Worm (Caenorhabditis elegans) whole organism, L1 larva: Measurements from ENCODE around the gene sms-3.
A peak's percentile ranks its signal among the peaks of the same experiment; 100 is the strongest.

Experiments
- aha-1 ChIP-seq: fragments of 150-350 bp; optimal IDR thresholded peaks from 2 replicates; lab custom pipeline; 2014; ENCODE audit warnings: missing biosample characterization, missing genetic modification characterization
- aly-2 ChIP-seq: fragments of 150-350 bp; optimal IDR thresholded peaks from 2 replicates; lab custom pipeline; 2014; ENCODE audit warnings: missing biosample characterization, missing genetic modification characterization
- blmp-1 ChIP-seq: fragments of 150-350 bp; optimal IDR thresholded peaks from 2 replicates; lab custom pipeline; 2014; ENCODE audit warnings: missing biosample characterization, missing genetic modification characterization
- ceh-63 ChIP-seq: fragments of 200-800 bp; sonication (Bioruptor generic); optimal IDR thresholded peaks from 2 replicates; lab custom pipeline; 2018; ENCODE audit warnings: mild to moderate bottlenecking, missing genetic modification characterization, missing compliant biosample characterization
- ceh-82 ChIP-seq, 3 experiments: fragments of 150-350 bp in 1 of 3; sonication (generic microtip) in 2 of 3; optimal IDR thresholded peaks; 2 replicates each; lab custom pipeline; 2014 to 2017; ENCODE audit warnings: missing biosample characterization in 3 of 3, missing genetic modification characterization in 3 of 3
- ceh-90 ChIP-seq: sonication (generic microtip); optimal IDR thresholded peaks from 2 replicates; lab custom pipeline; 2016; ENCODE audit warnings: missing genetic modification characterization, missing compliant biosample characterization
- ces-1 ChIP-seq: fragments of 150-350 bp; optimal IDR thresholded peaks from 2 replicates; lab custom pipeline; 2014; ENCODE audit warnings: missing biosample characterization, missing genetic modification reagents, missing genetic modification characterization
- dpl-1 ChIP-seq, 3 experiments: fragments of 150-350 bp in 2 of 3; sonication (generic microtip) in 1 of 3; optimal IDR thresholded peaks; 2 replicates each; lab custom pipeline; 2014 to 2017; ENCODE audit warnings: missing biosample characterization in 3 of 3, missing genetic modification characterization in 3 of 3, missing genetic modification reagents in 3 of 3
- dsc-1 ChIP-seq: sonication (generic microtip); optimal IDR thresholded peaks from 2 replicates; lab custom pipeline; 2016; ENCODE audit warnings: mild to moderate bottlenecking, missing genetic modification characterization, missing compliant biosample characterization
- efl-1 ChIP-seq, 4 experiments: fragments of 150-350 bp; optimal IDR thresholded peaks in 3 of 4; peaks in 1 of 4; 1 replicate in 1 of 4; 2 replicates in 3 of 4; lab custom pipeline; 2014; ENCODE audit warnings: missing biosample characterization in 2 of 4, missing genetic modification characterization in 2 of 4, missing genetic modification reagents in 2 of 4
- efl-3 ChIP-seq: fragments of 200-800 bp; sonication (Bioruptor generic); optimal IDR thresholded peaks from 2 replicates; lab custom pipeline; 2018; ENCODE audit warnings: mild to moderate bottlenecking, missing genetic modification characterization, missing compliant biosample characterization
- egl-13 ChIP-seq: sonication (generic microtip); optimal IDR thresholded peaks from 2 replicates; lab custom pipeline; 2016; ENCODE audit warnings: missing genotype, missing genetic modification reagents, missing genetic modification characterization, missing compliant biosample characterization
- elt-2 ChIP-seq: sonication (generic microtip); optimal IDR thresholded peaks from 2 replicates; lab custom pipeline; 2016; ENCODE audit warnings: missing genetic modification characterization, mild to moderate bottlenecking, inconsistent platforms, missing compliant biosample characterization, missing genetic modification reagents
- elt-3 ChIP-seq, 6 experiments: fragments of 150-350 bp in 1 of 6; sonication (generic microtip); optimal IDR thresholded peaks; 2 replicates each; lab custom pipeline; 2017 to 2018; ENCODE audit warnings: missing biosample characterization in 6 of 6, missing genetic modification characterization in 6 of 6, inconsistent platforms in 1 of 6
- ets-5 ChIP-seq: fragments of 200-800 bp; sonication (Bioruptor generic); IDR thresholded peaks from 2 replicates; pipeline ENCODE4 v1.3.6; 2022; ENCODE audit warnings: missing genetic modification characterization, missing compliant biosample characterization
- fkh-8 ChIP-seq: sonication (generic microtip); optimal IDR thresholded peaks from 2 replicates; lab custom pipeline; 2016; ENCODE audit warnings: mild to moderate bottlenecking, missing genetic modification characterization, missing compliant biosample characterization
- irx-1 ChIP-seq: sonication (generic microtip); optimal IDR thresholded peaks from 2 replicates; lab custom pipeline; 2016; ENCODE audit warnings: missing genetic modification characterization, missing compliant biosample characterization
- isw-1 ChIP-seq: fragments of 200-800 bp; sonication (Bioruptor generic); IDR thresholded peaks from 2 replicates; pipeline ENCODE4 v1.3.6; 2022; ENCODE audit warnings: missing genetic modification characterization, missing compliant biosample characterization
- lin-15B ChIP-seq: fragments of 150-350 bp; sonication (generic microtip); optimal IDR thresholded peaks from 3 replicates; lab custom pipeline; 2014; ENCODE audit warnings: missing biosample characterization, missing genetic modification characterization
- lin-35 ChIP-seq, 2 experiments: fragments of 150-350 bp; optimal IDR thresholded peaks; 2 replicates each; lab custom pipeline; 2014; ENCODE audit warnings: missing biosample characterization in 2 of 2, missing genetic modification characterization in 2 of 2, missing genetic modification reagents in 2 of 2
- lin-39 ChIP-seq: fragments of 150-350 bp; optimal IDR thresholded peaks from 2 replicates; lab custom pipeline; 2014; ENCODE audit warnings: missing biosample characterization, missing genetic modification reagents, missing genetic modification characterization
- lir-3 ChIP-seq: sonication (generic microtip); optimal IDR thresholded peaks from 2 replicates; lab custom pipeline; 2016; ENCODE audit warnings: mild to moderate bottlenecking, missing genetic modification characterization, moderate library complexity, missing compliant biosample characterization; ENCODE audit not compliant: poor library complexity
- lsy-2 ChIP-seq, 2 experiments: fragments of 150-350 bp; optimal IDR thresholded peaks; 2 replicates each; lab custom pipeline; 2014; ENCODE audit warnings: missing biosample characterization in 2 of 2, missing genetic modification characterization in 2 of 2
- mab-9 ChIP-seq: fragments of 200-800 bp; sonication (Bioruptor generic); IDR thresholded peaks from 2 replicates; pipeline ENCODE4 v1.3.6; 2022; ENCODE audit warnings: missing genetic modification reagents, missing genetic modification characterization, missing compliant biosample characterization
- mep-1 ChIP-seq: fragments of 150-350 bp; optimal IDR thresholded peaks from 2 replicates; lab custom pipeline; 2014; ENCODE audit warnings: missing biosample characterization, missing genetic modification characterization
- nhr-11 ChIP-seq: fragments of 150-350 bp; optimal IDR thresholded peaks from 2 replicates; lab custom pipeline; 2014; ENCODE audit warnings: missing biosample characterization, missing genetic modification characterization
- nhr-19 ChIP-seq: fragments of 200-800 bp; sonication (Bioruptor generic); conservative IDR thresholded peaks from 2 replicates; pipeline ENCODE4 v1.3.6; 2022; ENCODE audit warnings: missing genetic modification characterization, missing compliant biosample characterization
- nhr-28 ChIP-seq: fragments of 150-350 bp; optimal IDR thresholded peaks from 2 replicates; lab custom pipeline; 2014; ENCODE audit warnings: missing biosample characterization, missing genetic modification characterization
- nhr-71 ChIP-seq: sonication (generic microtip); optimal IDR thresholded peaks from 2 replicates; lab custom pipeline; 2016; ENCODE audit warnings: mild to moderate bottlenecking, missing genetic modification characterization, moderate library complexity, missing compliant biosample characterization
- nhr-85 ChIP-seq: sonication (generic microtip); peaks from one replicate; lab custom pipeline; 2016; ENCODE audit warnings: missing genetic modification characterization, inconsistent platforms, missing compliant biosample characterization
- skn-1 ChIP-seq: fragments of 150-350 bp; optimal IDR thresholded peaks from 2 replicates; lab custom pipeline; 2014; ENCODE audit warnings: missing biosample characterization, missing genetic modification characterization
- snu-23 ChIP-seq: sonication (generic microtip); optimal IDR thresholded peaks from 2 replicates; lab custom pipeline; 2016; ENCODE audit warnings: missing genetic modification characterization, missing compliant biosample characterization
- swsn-7 ChIP-seq: sonication (generic microtip); optimal IDR thresholded peaks from 2 replicates; lab custom pipeline; 2016; ENCODE audit warnings: missing genetic modification characterization, missing compliant biosample characterization
- tbx-2 ChIP-seq: sonication (generic microtip); optimal IDR thresholded peaks from 2 replicates; lab custom pipeline; 2016; ENCODE audit warnings: missing genetic modification characterization, missing compliant biosample characterization
- unc-130 ChIP-seq: fragments of 150-350 bp; optimal IDR thresholded peaks from 2 replicates; lab custom pipeline; 2017; ENCODE audit warnings: missing biosample characterization, missing genetic modification characterization, inconsistent platforms
- unc-86 ChIP-seq: sonication (generic microtip); optimal IDR thresholded peaks from 2 replicates; lab custom pipeline; 2016; ENCODE audit warnings: missing genetic modification characterization, missing compliant biosample characterization
- vab-15 ChIP-seq: sonication (generic microtip); optimal IDR thresholded peaks from 2 replicates; lab custom pipeline; 2017; ENCODE audit warnings: missing genotype, mild to moderate bottlenecking, missing genetic modification characterization, missing compliant biosample characterization
- xbp-1 ChIP-seq: sonication (generic microtip); optimal IDR thresholded peaks from 2 replicates; lab custom pipeline; 2016; ENCODE audit warnings: missing genetic modification characterization, missing compliant biosample characterization
- zag-1 ChIP-seq: fragments of 150-350 bp; optimal IDR thresholded peaks from 2 replicates; lab custom pipeline; 2014; ENCODE audit warnings: missing biosample characterization, missing genetic modification characterization
- ztf-11 ChIP-seq, 2 experiments: sonication (generic microtip); optimal IDR thresholded peaks; 2 replicates each; lab custom pipeline; 2016 to 2017; ENCODE audit warnings: missing genetic modification characterization in 2 of 2, missing biosample characterization in 1 of 2, missing compliant biosample characterization in 1 of 2

Gene sms-3

ce11 chrIII:1601464-1602169, 673 bp upstream of the sms-3 start (continued):
- TF ChIP-seq lir-3 (tag; lab: Kevin White, UChicago) = peak; percentile 52
- peak; percentile 40 for TF ChIP-seq snu-23
- TF ChIP-seq mab-9 (GFP tag; lab: Robert Waterston, UW) = no peak
- TF ChIP-seq unc-86 = no peak
- peak; percentile 39 for TF ChIP-seq nhr-19
- TF ChIP-seq ceh-63 (GFP tag; lab: Kevin White, UChicago) = no peak
- TF ChIP-seq vab-15 = no peak
- peak; percentile 35 for TF ChIP-seq irx-1
- TF ChIP-seq elt-2 (tag; lab: Kevin White, UChicago) = peak; percentile 34
- TF ChIP-seq fkh-8 (tag; lab: Kevin White, UChicago) = peak; percentile 55
- TF ChIP-seq lsy-2 (tag; optimal IDR thresholded peaks at IDR 0.05; lab: Kevin White, UChicago) = peak in 1 of 2 experiments; percentile 2
- peak in 1 of 6 experiments; percentile 70 for TF ChIP-seq elt-3 (tag; optimal IDR thresholded peaks at IDR 0.05; lab: Kevin White, UChicago)
- TF ChIP-seq swsn-7 (tag; lab: Kevin White, UChicago) = peak; percentile 1
- no peak for TF ChIP-seq nhr-28 (tag; lab: Kevin White, UChicago)
- TF ChIP-seq nhr-11 (tag; lab: Kevin White, UChicago) = no peak
- TF ChIP-seq dsc-1 (tag; lab: Kevin White, UChicago) = peak; percentile 46
- TF ChIP-seq aly-2 = no peak

- TF ChIP-seq ceh-82 (tag; optimal IDR thresholded peaks at IDR 0.05; lab: Kevin White, UChicago) (no peak), efl-1 (optimal IDR thresholded peaks at IDR 0.05; lab: Kevin White, UChicago) (no peak), efl-1 (GFP tag; optimal IDR thresholded peaks at IDR 0.05 in 1 of 2; lab: Kevin White, UChicago) (peak; percentile 18 to 89), nhr-85 (tag; lab: Kevin White, UChicago) (peak; percentile 60), ztf-11 (tag; optimal IDR thresholded peaks at IDR 0.05; lab: Kevin White, UChicago) (no peak), nhr-28 (tag; lab: Kevin White, UChicago) (no peak), lin-39 (no peak), lin-15B (tag; lab: Kevin White, UChicago) (peak; percentile 2), dpl-1 (GFP tag; optimal IDR thresholded peaks at IDR 0.05; lab: Kevin White, UChicago) (peak in 1 of 3 experiments; percentile 16), lir-3 (tag; lab: Kevin White, UChicago) (no peak)
Observed at ce11 chrIII:1598927-1599326, 2.0 kb downstream of the sms-3 start.

DNA sequence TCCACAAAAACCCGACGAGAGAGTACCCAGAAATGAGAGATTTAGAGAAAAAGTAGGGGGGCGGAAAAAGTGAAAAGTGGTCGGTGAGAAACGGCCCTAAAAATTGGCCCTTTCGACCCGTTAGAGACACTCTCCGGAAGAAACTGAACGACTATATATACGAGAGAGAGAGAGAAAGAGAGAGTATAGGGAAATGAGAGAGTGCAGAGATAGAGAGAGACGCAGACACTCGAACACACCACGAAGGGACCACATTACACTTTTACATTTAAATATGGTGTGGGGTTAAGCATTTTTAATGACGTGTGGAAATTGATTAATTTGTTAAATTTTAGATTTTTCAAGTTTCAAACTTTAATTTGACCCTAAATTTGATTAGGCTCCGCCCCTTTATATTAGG, 9.3 kb downstream of the sms-3 start:
- TF ChIP-seq lin-35 (GFP tag; optimal IDR thresholded peaks at IDR 0.05; lab: Kevin White, UChicago) (no peak), skn-1 (tag; lab: Kevin White, UChicago) (no peak), mep-1 (tag; lab: Kevin White, UChicago) (no peak), tbx-2 (tag; lab: Kevin White, UChicago) (peak; percentile 36), isw-1 (GFP tag; lab: Robert Waterston, UW) (peak; percentile 14), ceh-82 (tag; optimal IDR thresholded peaks at IDR 0.05; lab: Kevin White, UChicago) (peak in 2 of 3 experiments; percentile 15 to 50), dsc-1 (tag; lab: Kevin White, UChicago) (peak; percentile 9), mab-9 (GFP tag; lab: Robert Waterston, UW) (no peak), elt-2 (tag; lab: Kevin White, UChicago) (no peak), snu-23 (peak; percentile 39), efl-1 (optimal IDR thresholded peaks at IDR 0.05; lab: Kevin White, UChicago) (peak; percentile 58 to 70), efl-1 (GFP tag; optimal IDR thresholded peaks at IDR 0.05 in 1 of 2; lab: Kevin White, UChicago) (peak in 1 of 2 experiments; percentile 32), dpl-1 (GFP tag; optimal IDR thresholded peaks at IDR 0.05; lab: Kevin White, UChicago) (peak in 1 of 3 experiments; percentile 2), unc-86 (peak; percentile 51), ces-1 (no peak), lsy-2 (tag; optimal IDR thresholded peaks at IDR 0.05; lab: Kevin White, UChicago) (peak; percentile 20 to 58), ceh-90 (tag; lab: Kevin White, UChicago) (no peak), egl-13 (no peak), blmp-1 (tag; lab: Kevin White, UChicago) (peak; percentile 12), swsn-7 (tag; lab: Kevin White, UChicago) (peak; percentile 46), zag-1 (tag; lab: Kevin White, UChicago) (no peak), unc-130 (tag; lab: Kevin White, UChicago) (no peak), lin-39 (no peak), efl-3 (no peak), aha-1 (tag; lab: Kevin White, UChicago) (no peak), xbp-1 (peak; percentile 1), ceh-63 (GFP tag; lab: Kevin White, UChicago) (no peak), nhr-71 (tag; lab: Kevin White, UChicago) (peak; percentile 61), ets-5 (GFP tag; lab: Robert Waterston, UW) (no peak)
